Worm (Caenorhabditis elegans) whole organism, late embryonic: ENCODE data around the gene R11D1.3.

ENCODE experiments used
- C08G9.2 ChIP-seq: sonication (generic microtip); optimal IDR thresholded peaks from 2 replicates; lab custom pipeline; 2016; ENCODE audit warnings: mild to moderate bottlenecking, missing genetic modification characterization, moderate library complexity, missing compliant biosample characterization
- F13H6.1 ChIP-seq: sonication (generic microtip); optimal IDR thresholded peaks from 2 replicates; lab custom pipeline; 2016; ENCODE audit warnings: missing genetic modification characterization, missing compliant biosample characterization
- K02D7.2 ChIP-seq: sonication (generic microtip); optimal IDR thresholded peaks from 2 replicates; lab custom pipeline; 2017; ENCODE audit warnings: mild to moderate bottlenecking, missing genetic modification characterization, missing compliant biosample characterization
- K09A11.1 ChIP-seq: sonication (generic microtip); optimal IDR thresholded peaks from 2 replicates; lab custom pipeline; 2017; ENCODE audit warnings: antibody characterized with exemption, mild to moderate bottlenecking, missing genetic modification characterization, missing compliant biosample characterization; ENCODE audit not compliant: insufficient read depth
- T23F11.4 ChIP-seq: fragments of 200-800 bp; sonication (Bioruptor generic); optimal IDR thresholded peaks from 2 replicates; lab custom pipeline; 2018; ENCODE audit warnings: mild to moderate bottlenecking, missing genetic modification characterization, missing compliant biosample characterization
- ahr-1 ChIP-seq: sonication (generic microtip); optimal IDR thresholded peaks from 2 replicates; lab custom pipeline; 2016; ENCODE audit warnings: missing genetic modification characterization, missing compliant biosample characterization
- ama-1 ChIP-seq: fragments of 150-350 bp; optimal IDR thresholded peaks from 2 replicates; lab custom pipeline; 2014
- ceh-18 ChIP-seq: sonication (generic microtip); optimal IDR thresholded peaks from 2 replicates; lab custom pipeline; 2016; ENCODE audit warnings: missing genetic modification characterization, missing compliant biosample characterization
- ceh-2 ChIP-seq: sonication (generic microtip); optimal IDR thresholded peaks from 2 replicates; lab custom pipeline; 2016; ENCODE audit warnings: missing genotype, missing genetic modification characterization, missing compliant biosample characterization
- ceh-22 ChIP-seq: sonication (generic microtip); optimal IDR thresholded peaks from 2 replicates; lab custom pipeline; 2017; ENCODE audit warnings: missing biosample characterization, missing genetic modification characterization
- ceh-30 ChIP-seq: fragments of 150-350 bp; optimal IDR thresholded peaks from 2 replicates; lab custom pipeline; 2014; ENCODE audit warnings: missing biosample characterization, missing genetic modification characterization
- ceh-45 ChIP-seq: fragments of 200-800 bp; sonication (Bioruptor generic); IDR thresholded peaks from 2 replicates; pipeline ENCODE4 v1.3.6; 2022; ENCODE audit warnings: missing genetic modification reagents, missing genetic modification characterization, missing compliant biosample characterization
- ceh-48 ChIP-seq: sonication (generic microtip); optimal IDR thresholded peaks from 2 replicates; lab custom pipeline; 2016; ENCODE audit warnings: missing genetic modification characterization, inconsistent platforms, missing compliant biosample characterization
- ceh-6 ChIP-seq: fragments of 200-800 bp; sonication (Bioruptor generic); optimal IDR thresholded peaks from 2 replicates; lab custom pipeline; 2018; ENCODE audit warnings: mild to moderate bottlenecking, missing genetic modification characterization, missing compliant biosample characterization
- ceh-9 ChIP-seq: sonication (generic microtip); optimal IDR thresholded peaks from 2 replicates; lab custom pipeline; 2016; ENCODE audit warnings: mild to moderate bottlenecking, missing genetic modification characterization, inconsistent platforms, missing compliant biosample characterization
- dmd-4 ChIP-seq: sonication (generic microtip); optimal IDR thresholded peaks from 2 replicates; lab custom pipeline; 2016; ENCODE audit warnings: borderline replicate concordance, missing genetic modification characterization, missing compliant biosample characterization
- dve-1 ChIP-seq: sonication (generic microtip); optimal IDR thresholded peaks from 2 replicates; lab custom pipeline; 2017; ENCODE audit warnings: antibody characterized with exemption, mild to moderate bottlenecking, missing genetic modification characterization, missing compliant biosample characterization
- elt-2 ChIP-seq: sonication (generic microtip); optimal IDR thresholded peaks from 2 replicates; lab custom pipeline; 2016; ENCODE audit warnings: missing genetic modification reagents, missing genetic modification characterization, missing compliant biosample characterization
- elt-4 ChIP-seq: sonication (generic microtip); optimal IDR thresholded peaks from 2 replicates; lab custom pipeline; 2016; ENCODE audit warnings: missing genetic modification characterization, missing compliant biosample characterization
- ets-4 ChIP-seq: sonication (generic microtip); optimal IDR thresholded peaks from 2 replicates; lab custom pipeline; 2016; ENCODE audit warnings: missing genetic modification characterization, missing compliant biosample characterization
- fax-1 ChIP-seq: sonication (generic microtip); optimal IDR thresholded peaks from 2 replicates; lab custom pipeline; 2016; ENCODE audit warnings: missing genotype, missing genetic modification characterization, missing compliant biosample characterization
- fkh-10 ChIP-seq: fragments of 150-350 bp; optimal IDR thresholded peaks from 2 replicates; lab custom pipeline; 2014; ENCODE audit warnings: missing biosample characterization, missing genetic modification reagents, missing genetic modification characterization
- fkh-6 ChIP-seq: sonication (generic microtip); optimal IDR thresholded peaks from 2 replicates; lab custom pipeline; 2016; ENCODE audit warnings: missing genetic modification characterization, missing compliant biosample characterization
- gmeb-2 ChIP-seq: sonication (generic microtip); optimal IDR thresholded peaks from 2 replicates; lab custom pipeline; 2016; ENCODE audit warnings: missing genetic modification characterization, inconsistent platforms, missing compliant biosample characterization
- hlh-13 ChIP-seq: fragments of 200-800 bp; sonication (Bioruptor generic); optimal IDR thresholded peaks from 2 replicates; lab custom pipeline; 2018; ENCODE audit warnings: mild to moderate bottlenecking, missing genetic modification characterization, missing compliant biosample characterization
- hlh-6 ChIP-seq: sonication (generic microtip); optimal IDR thresholded peaks from 2 replicates; lab custom pipeline; 2016; ENCODE audit warnings: missing genotype, missing genetic modification characterization, missing compliant biosample characterization
- lim-6 ChIP-seq: sonication (generic microtip); optimal IDR thresholded peaks from 2 replicates; lab custom pipeline; 2016; ENCODE audit warnings: missing genetic modification characterization, missing compliant biosample characterization
- lin-11 ChIP-seq: fragments of 200-800 bp; sonication (Bioruptor generic); optimal IDR thresholded peaks from 2 replicates; lab custom pipeline; 2018; ENCODE audit warnings: mild to moderate bottlenecking, missing genetic modification characterization, missing compliant biosample characterization
- madf-2 ChIP-seq: sonication (generic microtip); optimal IDR thresholded peaks from 2 replicates; lab custom pipeline; 2017; ENCODE audit warnings: missing genetic modification characterization, missing compliant biosample characterization
- mec-3 ChIP-seq: sonication (generic microtip); optimal IDR thresholded peaks from 2 replicates; lab custom pipeline; 2016; ENCODE audit warnings: borderline replicate concordance, missing genetic modification characterization, missing compliant biosample characterization
- pros-1 ChIP-seq: fragments of 150-350 bp; optimal IDR thresholded peaks from 2 replicates; lab custom pipeline; 2014; ENCODE audit warnings: missing biosample characterization, missing genetic modification reagents, missing genetic modification characterization
- sdc-2 ChIP-seq: sonication (generic microtip); optimal IDR thresholded peaks from 2 replicates; lab custom pipeline; 2016; ENCODE audit warnings: missing genotype, missing genetic modification characterization, missing compliant biosample characterization
- sox-4 ChIP-seq: sonication (generic microtip); optimal IDR thresholded peaks from 2 replicates; lab custom pipeline; 2017; ENCODE audit warnings: mild to moderate bottlenecking, missing genetic modification characterization, inconsistent platforms, missing compliant biosample characterization
- ttx-3 ChIP-seq: sonication (generic microtip); optimal IDR thresholded peaks from 2 replicates; lab custom pipeline; 2016; ENCODE audit warnings: missing genetic modification reagents, missing genetic modification characterization, missing compliant biosample characterization
- unc-3 ChIP-seq, 2 experiments: fragments of 200-800 bp in 1 of 2; sonication (Bioruptor generic) in 1 of 2; sonication (generic microtip) in 1 of 2; conservative IDR thresholded peaks in 1 of 2; optimal IDR thresholded peaks in 1 of 2; 2 replicates each; pipeline versions ENCODE4 v1.3.6 to Lab custom; 2016 to 2022; ENCODE audit warnings: missing compliant biosample characterization in 2 of 2, missing genetic modification characterization in 2 of 2, missing genetic modification reagents in 1 of 2
- unc-42 ChIP-seq: sonication (generic microtip); optimal IDR thresholded peaks from 2 replicates; lab custom pipeline; 2016; ENCODE audit warnings: missing genotype, missing genetic modification characterization, missing compliant biosample characterization
- unc-55 ChIP-seq: sonication (generic microtip); optimal IDR thresholded peaks from 2 replicates; lab custom pipeline; 2017; ENCODE audit warnings: missing biosample characterization, missing genetic modification reagents, missing genetic modification characterization
- ztf-16 ChIP-seq: sonication (generic microtip); optimal IDR thresholded peaks from 2 replicates; lab custom pipeline; 2017; ENCODE audit warnings: missing genetic modification characterization, missing compliant biosample characterization

Gene R11D1.3

ce11 chrV:12725893-12726292 lies 14.0 kb upstream of the R11D1.3 start, which contains the start of gene R11D1.12:
R11D1.12 (minus strand) TSS chrV:12725993.
- TF ChIP-seq sox-4 (no peak), unc-42 (tag; lab: Kevin White, UChicago) (no peak), ceh-22 (no peak), ceh-6 (GFP tag; lab: Kevin White, UChicago) (no peak), gmeb-2 (tag; lab: Kevin White, UChicago) (no peak), hlh-13 (GFP tag; lab: Kevin White, UChicago) (no peak), unc-3 (GFP tag; conservative IDR thresholded peaks at IDR 0.05; lab: Robert Waterston, UW) (no peak), unc-3 (tag; optimal IDR thresholded peaks at IDR 0.05; lab: Kevin White, UChicago) (no peak), T23F11.4 (GFP tag; lab: Kevin White, UChicago) (no peak), pros-1 (tag; lab: Kevin White, UChicago) (no peak), ztf-16 (tag; lab: Kevin White, UChicago) (no peak), unc-55 (no peak), F13H6.1 (no peak), elt-4 (tag; lab: Kevin White, UChicago) (no peak), lin-11 (tag; lab: Kevin White, UChicago) (no peak), ceh-9 (tag; lab: Kevin White, UChicago) (no peak), mec-3 (tag; lab: Kevin White, UChicago) (no peak), sdc-2 (tag; lab: Kevin White, UChicago) (no peak), lim-6 (tag; lab: Kevin White, UChicago) (no peak), ceh-2 (tag; lab: Kevin White, UChicago) (no peak), ama-1 (lab: Kevin White, UChicago) (no peak)

- TF ChIP-seq ceh-45 (GFP tag; lab: Robert Waterston, UW) (no peak), unc-3 (GFP tag; conservative IDR thresholded peaks at IDR 0.05; lab: Robert Waterston, UW) (no peak), unc-3 (tag; optimal IDR thresholded peaks at IDR 0.05; lab: Kevin White, UChicago) (no peak)
- TF ChIP-seq, all 69 proteins: peak for 0
These were observed 7.8 kb upstream of the R11D1.3 start, which contains the start of gene R11D1.7 for ce11 chrV:12719713-12720112. R11D1.7 (plus strand) TSS chrV:12720013.

DNA sequence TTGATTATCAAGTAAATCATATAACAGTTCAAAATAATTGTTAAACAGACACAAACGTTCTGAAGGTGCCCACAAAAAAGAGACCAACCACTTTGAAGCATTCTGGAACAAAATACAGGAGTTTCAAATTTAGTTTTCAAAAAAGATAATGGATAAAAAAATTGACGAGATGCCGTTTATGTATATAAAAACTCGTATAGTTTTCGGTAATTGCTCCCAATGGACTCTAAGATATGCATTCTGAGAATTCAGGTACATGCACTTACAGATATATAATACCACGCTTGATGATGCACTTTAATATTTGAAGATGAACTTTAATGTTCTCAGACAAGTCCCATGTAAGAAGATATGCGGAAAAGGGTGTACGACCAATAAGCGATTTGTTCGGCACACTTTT lies 6.7 kb upstream of the R11D1.3 start, which contains the start of gene str-181:
TSS of gene str-181 (minus strand) at position 101 of the 400 bp plus-strand sequence.
- TF ChIP-seq ceh-18 (tag; lab: Kevin White, UChicago) (no peak), fax-1 (tag; lab: Kevin White, UChicago) (no peak), ahr-1 (tag; lab: Kevin White, UChicago) (no peak), ets-4 (no peak), fkh-10 (no peak), ttx-3 (tag; lab: Kevin White, UChicago) (no peak), lin-11 (tag; lab: Kevin White, UChicago) (no peak), ceh-30 (tag; lab: Kevin White, UChicago) (no peak), dmd-4 (tag; lab: Kevin White, UChicago) (no peak), unc-55 (no peak), hlh-6 (tag; lab: Kevin White, UChicago) (no peak), dve-1 (no peak), K02D7.2 (tag; lab: Kevin White, UChicago) (no peak), fkh-6 (tag; lab: Kevin White, UChicago) (no peak), K09A11.1 (tag; lab: Kevin White, UChicago) (no peak), elt-2 (tag; lab: Kevin White, UChicago) (no peak), C08G9.2 (tag; lab: Kevin White, UChicago) (no peak), ceh-6 (GFP tag; lab: Kevin White, UChicago) (no peak), madf-2 (no peak), ceh-48 (tag; lab: Kevin White, UChicago) (no peak)
